Fruit fly (Drosophila melanogaster) Kc167 (cell line): ENCODE measurements around the gene mRpL37.

Source experiments
- Myc ChIP-seq: fragments of >200 bp; optimal IDR thresholded peaks from 2 replicates; lab custom pipeline; 2017; ENCODE audit warnings: missing external identifiers
- Sin3A ChIP-seq: fragments of >200 bp; optimal IDR thresholded peaks from 2 replicates; lab custom pipeline; 2018; ENCODE audit warnings: missing external identifiers
- h ChIP-seq: fragments of >200 bp; optimal IDR thresholded peaks from 3 replicates; lab custom pipeline; 2018; ENCODE audit warnings: missing external identifiers
- insv ChIP-seq: fragments of >200 bp; optimal IDR thresholded peaks from 3 replicates; lab custom pipeline; 2018; ENCODE audit warnings: missing external identifiers
- psq ChIP-seq: fragments of >200 bp; optimal IDR thresholded peaks from 2 replicates; lab custom pipeline; 2017; ENCODE audit warnings: missing external identifiers
- ttk ChIP-seq: sonication (Bioruptor generic); optimal IDR thresholded peaks from 2 replicates; lab custom pipeline; 2017; ENCODE audit warnings: missing external identifiers

The mRpL37 gene

dm6 chr3R:10735857-10736256 is 48.0 kb downstream of the mRpL37 start, which contains the start of gene tomboy20:
tomboy20 (minus strand) TSS chr3R:10735957.
- TF ChIP-seq ttk (lab: Kevin White, UChicago), result no peak
- TF ChIP-seq Myc, result no peak
- no peak for TF ChIP-seq Sin3A (lab: Kevin White, UChicago)
- no peak for TF ChIP-seq insv (lab: Kevin White, UChicago)
- TF ChIP-seq h (lab: Kevin White, UChicago), result no peak
- no peak for TF ChIP-seq psq (lab: Kevin White, UChicago)
